Fruit fly (Drosophila melanogaster) whole organism, embryonic: Measurements from ENCODE around the gene CG32801.

ENCODE experiments used
- B-H2 ChIP-seq: fragments of 200-800 bp; sonication (Bioruptor generic); optimal IDR thresholded peaks from 2 replicates; lab custom pipeline; 2018; ENCODE audit warnings: missing biosample characterization, mild to moderate bottlenecking, missing genetic modification characterization
- Bgb ChIP-seq: fragments of 200-800 bp; sonication (Bioruptor generic); IDR thresholded peaks from 2 replicates; pipeline ENCODE4 v1.3.6; 2022; ENCODE audit warnings: missing biosample characterization, missing genetic modification characterization; ENCODE audit not compliant: partially characterized antibody
- Bteb2 ChIP-seq: fragments of 200-800 bp; sonication (Bioruptor generic); optimal IDR thresholded peaks from 2 replicates; lab custom pipeline; 2016; ENCODE audit warnings: missing biosample characterization, missing genetic modification characterization
- CG1024 ChIP-seq: fragments of 200-800 bp; sonication (Bioruptor generic); IDR thresholded peaks from 2 replicates; pipeline ENCODE4 v1.3.6; 2022; ENCODE audit warnings: missing biosample characterization, missing genetic modification characterization
- CG11093 ChIP-seq: fragments of 200-800 bp; sonication (Bioruptor generic); IDR thresholded peaks from 3 replicates; pipeline ENCODE4 v1.3.6; 2022; ENCODE audit warnings: missing biosample characterization, missing genetic modification characterization
- CG11560 ChIP-seq: fragments of 200-800 bp; sonication (Bioruptor generic); IDR thresholded peaks from 3 replicates; pipeline ENCODE4 v1.3.6; 2022; ENCODE audit warnings: missing biosample characterization, missing genetic modification characterization
- CG12744 ChIP-seq: fragments of 200-800 bp; sonication (Bioruptor generic); optimal IDR thresholded peaks from 2 replicates; lab custom pipeline; 2016; ENCODE audit warnings: missing biosample characterization, missing genetic modification characterization
- CG12769 ChIP-seq: fragments of 200-800 bp; sonication (Bioruptor generic); optimal IDR thresholded peaks from 2 replicates; lab custom pipeline; 2019; ENCODE audit warnings: missing biosample characterization, mild to moderate bottlenecking, missing genetic modification characterization, moderate library complexity
- CG13287 ChIP-seq: fragments of 200-800 bp; sonication (Bioruptor generic); IDR thresholded peaks from 2 replicates; pipeline ENCODE4 v1.3.6; 2022; ENCODE audit warnings: missing biosample characterization, missing genetic modification characterization; ENCODE audit not compliant: partially characterized antibody
- CG13894 ChIP-seq: fragments of 200-800 bp; sonication (Bioruptor generic); optimal IDR thresholded peaks from 3 replicates; lab custom pipeline; 2018; ENCODE audit warnings: missing biosample characterization, mild to moderate bottlenecking, missing genetic modification characterization, moderate library complexity
- CG15269 ChIP-seq: fragments of 200-800 bp; sonication (Bioruptor generic); optimal IDR thresholded peaks from 2 replicates; lab custom pipeline; 2018; ENCODE audit warnings: missing biosample characterization, mild to moderate bottlenecking, missing genetic modification characterization, moderate library complexity
- CG1529 ChIP-seq: fragments of 200-800 bp; sonication (Bioruptor generic); optimal IDR thresholded peaks from 3 replicates; lab custom pipeline; 2018; ENCODE audit warnings: missing biosample characterization, missing genetic modification characterization
- CG17328 ChIP-seq: fragments of 200-800 bp; sonication (Bioruptor generic); IDR thresholded peaks from 2 replicates; pipeline ENCODE4 v1.3.6; 2022; ENCODE audit warnings: missing biosample characterization, missing genetic modification characterization
- CG30020 ChIP-seq: fragments of 200-800 bp; optimal IDR thresholded peaks from 2 replicates; lab custom pipeline; 2019; ENCODE audit warnings: missing biosample characterization, mild to moderate bottlenecking, missing genetic modification characterization, moderate library complexity
- CG31388 ChIP-seq: fragments of 200-800 bp; sonication (Bioruptor generic); optimal IDR thresholded peaks from 2 replicates; lab custom pipeline; 2016; ENCODE audit warnings: missing biosample characterization, missing genetic modification characterization
- CG3838 ChIP-seq: fragments of 200-800 bp; sonication (Bioruptor generic); optimal IDR thresholded peaks from 3 replicates; lab custom pipeline; 2016; ENCODE audit warnings: missing biosample characterization, missing genetic modification characterization
- CG6813 ChIP-seq: fragments of 200-800 bp; sonication (Bioruptor generic); optimal IDR thresholded peaks from 2 replicates; lab custom pipeline; 2017; ENCODE audit warnings: missing biosample characterization, missing genetic modification characterization, mild to moderate bottlenecking, moderate library complexity, missing genetic modification reagents
- CG8089 ChIP-seq: fragments of 200-800 bp; sonication (Bioruptor generic); optimal IDR thresholded peaks from 3 replicates; lab custom pipeline; 2016; ENCODE audit warnings: missing biosample characterization, missing genetic modification characterization
- CG8359 ChIP-seq: fragments of 200-800 bp; sonication (Bioruptor generic); optimal IDR thresholded peaks from 2 replicates; lab custom pipeline; 2017; ENCODE audit warnings: missing biosample characterization, mild to moderate bottlenecking, missing genetic modification characterization, borderline replicate concordance
- CG9437 ChIP-seq: fragments of 200-800 bp; sonication (Bioruptor generic); optimal IDR thresholded peaks from 2 replicates; lab custom pipeline; 2018; ENCODE audit warnings: missing biosample characterization, mild to moderate bottlenecking, missing genetic modification characterization
- D19A ChIP-seq: fragments of 200-800 bp; optimal IDR thresholded peaks from 3 replicates; lab custom pipeline; 2019; ENCODE audit warnings: missing biosample characterization, mild to moderate bottlenecking, missing genetic modification characterization, moderate library complexity
- Dfd ChIP-seq, 2 experiments: fragments of >200 bp; optimal IDR thresholded peaks; 2 replicates each; lab custom pipeline; 2017; ENCODE audit warnings: missing biosample characterization in 2 of 2, missing genetic modification characterization in 2 of 2
- Dip2 ChIP-seq: fragments of 200-800 bp; sonication (Bioruptor generic); IDR thresholded peaks from 2 replicates; pipeline ENCODE4 v1.3.6; 2022; ENCODE audit warnings: missing biosample characterization, missing genetic modification characterization
- E2f1 ChIP-seq: fragments of 200-800 bp; sonication (Bioruptor generic); IDR thresholded peaks from 2 replicates; pipeline ENCODE4 v1.3.6; 2022; ENCODE audit warnings: missing biosample characterization, missing genetic modification characterization
- ERR ChIP-seq: fragments of 200-800 bp; sonication (Bioruptor generic); optimal IDR thresholded peaks from 2 replicates; lab custom pipeline; 2016; ENCODE audit warnings: missing biosample characterization, missing genetic modification characterization
- Eip74EF ChIP-seq, 2 experiments: fragments of 200-800 bp in 1 of 2; fragments of >200 bp in 1 of 2; sonication (Bioruptor generic) in 1 of 2; optimal IDR thresholded peaks; 2 replicates each; lab custom pipeline; 2017 to 2019; ENCODE audit warnings: missing biosample characterization in 2 of 2, missing genetic modification characterization in 2 of 2, mild to moderate bottlenecking in 1 of 2, moderate library complexity in 1 of 2
- Fer2 ChIP-seq: fragments of 200-800 bp; sonication (Bioruptor generic); optimal IDR thresholded peaks from 2 replicates; lab custom pipeline; 2018; ENCODE audit warnings: missing biosample characterization, mild to moderate bottlenecking, missing genetic modification characterization, moderate library complexity
- Hr39 ChIP-seq: fragments of >200 bp; optimal IDR thresholded peaks from 2 replicates; lab custom pipeline; 2017
- Hr51 ChIP-seq, 2 experiments: fragments of 200-800 bp; sonication (Bioruptor generic); optimal IDR thresholded peaks; 2 replicates in 1 of 2; 3 replicates in 1 of 2; lab custom pipeline; 2016 to 2018; ENCODE audit warnings: missing biosample characterization in 2 of 2, missing genetic modification characterization in 2 of 2, mild to moderate bottlenecking in 1 of 2, moderate library complexity in 1 of 2
- Med ChIP-seq: fragments of 200-800 bp; sonication (Bioruptor generic); peaks from one replicate; lab custom pipeline; 2016; ENCODE audit warnings: missing biosample characterization, missing genetic modification characterization, mild to moderate bottlenecking, inconsistent platforms, moderate library complexity
- Mrtf ChIP-seq: fragments of 200-800 bp; sonication (Bioruptor generic); IDR thresholded peaks from 3 replicates; pipeline ENCODE4 v1.3.6; 2022; ENCODE audit warnings: missing biosample characterization, missing genetic modification characterization
- Sox100B ChIP-seq: fragments of 200-800 bp; sonication (Bioruptor generic); optimal IDR thresholded peaks from 3 replicates; lab custom pipeline; 2018; ENCODE audit warnings: missing biosample characterization, mild to moderate bottlenecking, missing genetic modification characterization
- YL-1 ChIP-seq: fragments of 200-800 bp; sonication (Bioruptor generic); optimal IDR thresholded peaks from 3 replicates; lab custom pipeline; 2017; ENCODE audit warnings: missing biosample characterization, mild to moderate bottlenecking, missing genetic modification characterization
- al ChIP-seq: fragments of 200-800 bp; sonication (Bioruptor generic); IDR thresholded peaks from 2 replicates; pipeline ENCODE4 v1.3.6; 2022; ENCODE audit warnings: missing biosample characterization, missing genetic modification characterization
- bbx ChIP-seq: fragments of 200-800 bp; sonication (Bioruptor generic); IDR thresholded peaks from 2 replicates; pipeline ENCODE4 v1.3.6; 2022; ENCODE audit warnings: missing biosample characterization, missing genetic modification characterization; ENCODE audit not compliant: partially characterized antibody
- crol ChIP-seq: fragments of 200-800 bp; sonication (Bioruptor generic); IDR thresholded peaks from 2 replicates; pipeline ENCODE4 v1.3.6; 2022; ENCODE audit warnings: missing biosample characterization, missing genetic modification characterization
- dati ChIP-seq: fragments of 200-800 bp; sonication (Bioruptor generic); IDR thresholded peaks from 2 replicates; pipeline ENCODE4 v1.3.6; 2022; ENCODE audit warnings: missing biosample characterization, missing genetic modification characterization
- disco-r ChIP-seq: fragments of 200-800 bp; sonication (Bioruptor generic); optimal IDR thresholded peaks from 2 replicates; lab custom pipeline; 2016; ENCODE audit warnings: missing biosample characterization, missing genetic modification characterization
- dmrt11E ChIP-seq: fragments of 200-800 bp; sonication (Bioruptor generic); optimal IDR thresholded peaks from 3 replicates; lab custom pipeline; 2018; ENCODE audit warnings: missing biosample characterization, mild to moderate bottlenecking, missing genetic modification characterization, moderate library complexity
- grau ChIP-seq: fragments of 200-800 bp; optimal IDR thresholded peaks from 3 replicates; lab custom pipeline; 2019; ENCODE audit warnings: missing biosample characterization, mild to moderate bottlenecking, missing genetic modification characterization, moderate library complexity
- kah ChIP-seq: fragments of 200-800 bp; sonication (Bioruptor generic); optimal IDR thresholded peaks from 2 replicates; lab custom pipeline; 2018; ENCODE audit warnings: missing biosample characterization, mild to moderate bottlenecking, missing genetic modification characterization
- maf-S ChIP-seq: fragments of 200-800 bp; sonication (Bioruptor generic); optimal IDR thresholded peaks from 2 replicates; lab custom pipeline; 2016; ENCODE audit warnings: missing biosample characterization, missing genetic modification characterization
- odd ChIP-seq: fragments of 200-800 bp; sonication (Bioruptor generic); optimal IDR thresholded peaks from 2 replicates; lab custom pipeline; 2017; ENCODE audit warnings: missing biosample characterization, mild to moderate bottlenecking, missing genetic modification characterization
- peb ChIP-seq: fragments of 200-800 bp; sonication (Bioruptor generic); IDR thresholded peaks from 2 replicates; pipeline ENCODE4 v1.3.6; 2022; ENCODE audit warnings: missing biosample characterization, missing genetic modification characterization
- pnt ChIP-seq: fragments of 200-800 bp; sonication (Bioruptor generic); optimal IDR thresholded peaks from 3 replicates; lab custom pipeline; 2016; ENCODE audit warnings: missing biosample characterization, missing genetic modification characterization
- salm ChIP-seq: fragments of 200-800 bp; sonication (Bioruptor generic); optimal IDR thresholded peaks from 2 replicates; lab custom pipeline; 2018; ENCODE audit warnings: missing biosample characterization, mild to moderate bottlenecking, missing genetic modification characterization
- schlank ChIP-seq: fragments of 200-800 bp; sonication (Bioruptor generic); optimal IDR thresholded peaks from 2 replicates; lab custom pipeline; 2018; ENCODE audit warnings: missing biosample characterization, mild to moderate bottlenecking, missing genetic modification characterization
- sens ChIP-seq: fragments of 200-800 bp; sonication (Bioruptor generic); peaks from one replicate; lab custom pipeline; 2016; ENCODE audit warnings: missing biosample characterization, missing genetic modification characterization
- stwl ChIP-seq: fragments of 200-800 bp; sonication (Bioruptor generic); optimal IDR thresholded peaks from 3 replicates; lab custom pipeline; 2018; ENCODE audit warnings: missing biosample characterization, mild to moderate bottlenecking, missing genetic modification characterization, moderate library complexity
- tap ChIP-seq: fragments of 200-800 bp; optimal IDR thresholded peaks from 3 replicates; lab custom pipeline; 2019; ENCODE audit warnings: missing biosample characterization, mild to moderate bottlenecking, missing genetic modification characterization, moderate library complexity

CG32801 gene

dm6 chrX:1879606-1880110, 23.3 kb downstream of the CG32801 start, which contains the start of gene CG14818 (continued):
- TF ChIP-seq Bgb (GFP tag; lab: Robert Waterston, UW) = peak; percentile 81
- no peak for TF ChIP-seq kah (GFP tag; lab: Kevin White, UChicago)
- TF ChIP-seq CG13287 (GFP tag; lab: Robert Waterston, UW) = peak; percentile 87
- TF ChIP-seq maf-S (GFP tag; lab: Kevin White, UChicago) = peak; percentile 59
- peak; percentile 0 for TF ChIP-seq D19A (tag; lab: Kevin White, UChicago)
- no peak for TF ChIP-seq CG3838 (GFP tag; lab: Kevin White, UChicago)
- no peak for TF ChIP-seq salm (tag; lab: Kevin White, UChicago)
- TF ChIP-seq CG6813 (GFP tag; lab: Kevin White, UChicago) = peak; percentile 8
- no peak for TF ChIP-seq CG1529 (GFP tag; lab: Kevin White, UChicago)
- TF ChIP-seq CG13894 (tag; lab: Kevin White, UChicago) = peak; percentile 63
- peak; percentile 58 for TF ChIP-seq CG17328 (GFP tag; lab: Robert Waterston, UW)
- TF ChIP-seq CG30020 = no peak
- TF ChIP-seq Eip74EF (GFP tag; optimal IDR thresholded peaks at IDR 0.05; lab: Kevin White, UChicago) = no peak
- peak; percentile 29; the same call in 1 of the 2 replicates for TF ChIP-seq peb (GFP tag; lab: Robert Waterston, UW)
- peak; percentile 83 for TF ChIP-seq CG9437 (GFP tag; lab: Kevin White, UChicago)
- TF ChIP-seq CG11093 (GFP tag; lab: Robert Waterston, UW) = 0 out of 3 replicates have a peak, but pooled peaks have one; percentile 41
- TF ChIP-seq Hr51 (GFP tag; optimal IDR thresholded peaks at IDR 0.05; lab: Kevin White, UChicago) = peak; percentile 41 to 45
- no peak for TF ChIP-seq CG11560
- TF ChIP-seq Dfd (GFP tag; optimal IDR thresholded peaks at IDR 0.05; lab: Kevin White, UChicago) = no peak
- TF ChIP-seq Bteb2 (GFP tag; lab: Kevin White, UChicago) = peak; percentile 22
- TF ChIP-seq CG15269 (tag; lab: Kevin White, UChicago) = peak; percentile 67
- no peak for TF ChIP-seq CG12769
- TF ChIP-seq crol = no peak
- TF ChIP-seq CG8359 (GFP tag; lab: Kevin White, UChicago) = no peak
- no peak for TF ChIP-seq tap (tag; lab: Kevin White, UChicago)
- no peak for TF ChIP-seq CG1024 (GFP tag; lab: Robert Waterston, UW)
- TF ChIP-seq odd (GFP tag; lab: Kevin White, UChicago) = no peak
- no peak for TF ChIP-seq CG31388 (GFP tag; lab: Kevin White, UChicago)
- TF ChIP-seq al (GFP tag; lab: Robert Waterston, UW) = peak; percentile 60; the same call in 1 of the 2 replicates
- TF ChIP-seq sens (GFP tag; lab: Kevin White, UChicago) = peak; percentile 88
- peak; percentile 45 for TF ChIP-seq Fer2 (tag; lab: Kevin White, UChicago)
- peak; percentile 18 for TF ChIP-seq disco-r
- TF ChIP-seq bbx (GFP tag; lab: Robert Waterston, UW) = peak; percentile 74
- peak; percentile 51; the same call in 1 of the 2 replicates for TF ChIP-seq E2f1 (GFP tag; lab: Robert Waterston, UW)
- TF ChIP-seq YL-1 (GFP tag; lab: Kevin White, UChicago) = peak; percentile 44
- TF ChIP-seq schlank (tag; lab: Kevin White, UChicago) = peak; percentile 42
- no peak for TF ChIP-seq Sox100B (GFP tag; lab: Kevin White, UChicago)
- TF ChIP-seq dmrt11E (tag; lab: Kevin White, UChicago) = peak; percentile 45
- TF ChIP-seq Mrtf (GFP tag; lab: Robert Waterston, UW) = peak; percentile 33; the same call in 1 of the 3 replicates
- TF ChIP-seq CG12744 (GFP tag; lab: Kevin White, UChicago) = no peak
- TF ChIP-seq dati (GFP tag; lab: Robert Waterston, UW) = no peak
- no peak for TF ChIP-seq Dip2 (GFP tag; lab: Robert Waterston, UW)
- peak; percentile 51 for TF ChIP-seq grau (tag; lab: Kevin White, UChicago)
- TF ChIP-seq B-H2 (GFP tag; lab: Kevin White, UChicago) = peak; percentile 60
- peak; percentile 95 for TF ChIP-seq Med (GFP tag; lab: Kevin White, UChicago)
- peak; percentile 27 for TF ChIP-seq CG8089
- TF ChIP-seq Hr39 (lab: Kevin White, UChicago) = no peak
- peak; percentile 28 for TF ChIP-seq ERR (GFP tag; lab: Kevin White, UChicago)
- peak; percentile 56 for TF ChIP-seq pnt (GFP tag; lab: Kevin White, UChicago)
- no peak for TF ChIP-seq stwl (tag; lab: Kevin White, UChicago)
